Worm (Caenorhabditis elegans) whole organism, mixed stage, embryonic: Measurements from ENCODE around the gene Y40H7A.10.

ENCODE experiments used
- bed-3 ChIP-seq: fragments of 200-800 bp; sonication (Bioruptor generic); optimal IDR thresholded peaks from 3 replicates; lab custom pipeline; 2018; ENCODE audit warnings: mild to moderate bottlenecking, missing genetic modification characterization, moderate library complexity, missing compliant biosample characterization
- blmp-1 ChIP-seq: fragments of 150-350 bp; optimal IDR thresholded peaks from 2 replicates; lab custom pipeline; 2014; ENCODE audit warnings: missing biosample characterization, missing genetic modification characterization
- ceh-39 ChIP-seq: fragments of 150-350 bp; optimal IDR thresholded peaks from 2 replicates; lab custom pipeline; 2014; ENCODE audit warnings: missing biosample characterization, missing genetic modification characterization
- ceh-43 ChIP-seq: fragments of 200-800 bp; sonication (Bioruptor generic); optimal IDR thresholded peaks from 2 replicates; lab custom pipeline; 2018; ENCODE audit warnings: mild to moderate bottlenecking, missing genetic modification characterization, moderate library complexity, missing compliant biosample characterization
- ceh-83 ChIP-seq: fragments of 200-800 bp; sonication (Bioruptor generic); optimal IDR thresholded peaks from 2 replicates; lab custom pipeline; 2018; ENCODE audit warnings: mild to moderate bottlenecking, missing genetic modification characterization, missing compliant biosample characterization
- ces-1 ChIP-seq: fragments of 150-350 bp; optimal IDR thresholded peaks from 2 replicates; lab custom pipeline; 2014; ENCODE audit warnings: missing biosample characterization, missing genetic modification reagents, missing genetic modification characterization
- cnd-1 ChIP-seq: fragments of 200-800 bp; sonication (Bioruptor generic); optimal IDR thresholded peaks from 2 replicates; lab custom pipeline; 2018; ENCODE audit warnings: mild to moderate bottlenecking, missing genetic modification characterization, missing compliant biosample characterization
- drap-1 ChIP-seq: fragments of 200-800 bp; sonication (Bioruptor generic); optimal IDR thresholded peaks from 3 replicates; lab custom pipeline; 2018; ENCODE audit warnings: mild to moderate bottlenecking, missing genetic modification characterization, missing compliant biosample characterization
- elt-1 ChIP-seq: sonication (generic microtip); optimal IDR thresholded peaks from 2 replicates; lab custom pipeline; 2017; ENCODE audit warnings: missing genetic modification characterization, mild to moderate bottlenecking, missing compliant biosample characterization, antibody characterized with exemption, moderate library complexity, borderline replicate concordance; ENCODE audit not compliant: insufficient read depth
- elt-3 ChIP-seq: fragments of 150-350 bp; optimal IDR thresholded peaks from 2 replicates; lab custom pipeline; 2014; ENCODE audit warnings: missing biosample characterization, missing genetic modification characterization
- ham-2 ChIP-seq: fragments of 200-800 bp; sonication (Bioruptor generic); optimal IDR thresholded peaks from 2 replicates; lab custom pipeline; 2018; ENCODE audit warnings: mild to moderate bottlenecking, missing genetic modification characterization, missing compliant biosample characterization
- hlh-1 ChIP-seq: fragments of 150-350 bp; optimal IDR thresholded peaks from 2 replicates; lab custom pipeline; 2014; ENCODE audit warnings: missing biosample characterization, missing genetic modification reagents, missing genetic modification characterization
- lin-13 ChIP-seq: fragments of 150-350 bp; optimal IDR thresholded peaks from 2 replicates; lab custom pipeline; 2014; ENCODE audit warnings: missing biosample characterization, missing genetic modification characterization
- lin-32 ChIP-seq: fragments of 200-800 bp; sonication (Bioruptor generic); optimal IDR thresholded peaks from 2 replicates; lab custom pipeline; 2018; ENCODE audit warnings: mild to moderate bottlenecking, missing genetic modification characterization, missing compliant biosample characterization
- lsy-2 ChIP-seq: fragments of 150-350 bp; optimal IDR thresholded peaks from 2 replicates; lab custom pipeline; 2014; ENCODE audit warnings: missing biosample characterization, missing genetic modification characterization
- mab-5 ChIP-seq: fragments of 150-350 bp; optimal IDR thresholded peaks from 2 replicates; lab custom pipeline; 2014; ENCODE audit warnings: missing biosample characterization, missing genetic modification characterization
- mep-1 ChIP-seq: fragments of 150-350 bp; optimal IDR thresholded peaks from 2 replicates; lab custom pipeline; 2017; ENCODE audit warnings: missing biosample characterization, missing genetic modification reagents, missing genetic modification characterization, inconsistent platforms
- mls-2 ChIP-seq: sonication (generic microtip); optimal IDR thresholded peaks from 2 replicates; lab custom pipeline; 2016; ENCODE audit warnings: mild to moderate bottlenecking, missing genetic modification characterization, moderate library complexity, missing compliant biosample characterization
- nhr-2 ChIP-seq: fragments of 150-350 bp; optimal IDR thresholded peaks from 2 replicates; lab custom pipeline; 2014; ENCODE audit warnings: missing biosample characterization, missing genetic modification characterization
- nhr-237 ChIP-seq: fragments of 150-350 bp; optimal IDR thresholded peaks from 2 replicates; lab custom pipeline; 2014; ENCODE audit warnings: missing biosample characterization, missing genetic modification characterization
- nhr-28 ChIP-seq: fragments of 150-350 bp; optimal IDR thresholded peaks from 2 replicates; lab custom pipeline; 2014; ENCODE audit warnings: missing biosample characterization, missing genetic modification characterization
- pha-4 ChIP-seq: fragments of 150-350 bp; optimal IDR thresholded peaks from 2 replicates; lab custom pipeline; 2018; ENCODE audit warnings: missing biosample characterization, missing genetic modification reagents, missing genetic modification characterization
- sem-2 ChIP-seq: fragments of 200-800 bp; sonication (Bioruptor generic); optimal IDR thresholded peaks from 2 replicates; lab custom pipeline; 2018; ENCODE audit warnings: mild to moderate bottlenecking, missing genetic modification characterization, missing compliant biosample characterization
- snpc-4 ChIP-seq: fragments of 150-350 bp; optimal IDR thresholded peaks from 2 replicates; lab custom pipeline; 2014; ENCODE audit warnings: missing biosample characterization, missing genetic modification characterization
- tbx-8 ChIP-seq: fragments of 200-800 bp; sonication (Bioruptor generic); optimal IDR thresholded peaks from 2 replicates; lab custom pipeline; 2018; ENCODE audit warnings: mild to moderate bottlenecking, missing genetic modification characterization, moderate library complexity, missing compliant biosample characterization
- unc-120 ChIP-seq: sonication (generic microtip); optimal IDR thresholded peaks from 2 replicates; lab custom pipeline; 2017; ENCODE audit warnings: missing genetic modification characterization, missing compliant biosample characterization; ENCODE audit not compliant: poor library complexity, severe bottlenecking
- unc-39 ChIP-seq: fragments of 150-350 bp; optimal IDR thresholded peaks from 2 replicates; lab custom pipeline; 2014; ENCODE audit warnings: missing biosample characterization, missing genetic modification characterization
- unc-62 ChIP-seq: fragments of 150-350 bp; optimal IDR thresholded peaks from 2 replicates; lab custom pipeline; 2014; ENCODE audit warnings: missing biosample characterization, missing genetic modification reagents, missing genetic modification characterization
- ztf-11 ChIP-seq: fragments of 150-350 bp; optimal IDR thresholded peaks from 2 replicates; lab custom pipeline; 2014; ENCODE audit warnings: missing biosample characterization, missing genetic modification characterization

Gene Y40H7A.10

DNA sequence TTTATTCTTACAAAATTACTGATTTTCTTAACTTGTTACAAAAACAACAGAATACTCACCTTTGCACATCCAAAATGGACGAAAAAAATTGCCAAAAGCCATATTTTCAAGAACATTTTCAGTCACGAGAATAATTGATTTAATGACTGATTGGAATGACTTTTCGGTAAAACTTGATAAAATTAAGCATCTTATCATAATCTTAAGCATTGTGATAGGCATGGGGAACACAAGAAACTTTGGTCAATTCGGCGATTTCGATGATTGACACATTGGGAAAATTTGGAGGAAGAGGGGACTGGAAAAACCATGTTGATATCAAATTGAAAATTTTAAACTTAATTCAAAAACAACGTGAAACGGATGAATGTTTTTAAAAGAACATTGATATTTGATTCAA is at the start of gene Y40H7A.10:
TSS of gene Y40H7A.10 (minus strand) at position 128 of the 400 bp plus-strand sequence.
- no peak for TF ChIP-seq mls-2 (tag; lab: Kevin White, UChicago)
- no peak for TF ChIP-seq nhr-237
- no peak for TF ChIP-seq drap-1 (GFP tag; lab: Kevin White, UChicago)
- no peak for TF ChIP-seq snpc-4 (tag; lab: Kevin White, UChicago)
- TF ChIP-seq elt-1 (tag; lab: Kevin White, UChicago), result no peak
- no peak for TF ChIP-seq ces-1 (GFP tag; lab: Kevin White, UChicago)
- TF ChIP-seq ztf-11 (tag; lab: Kevin White, UChicago), result no peak
- TF ChIP-seq ceh-39, result no peak
- TF ChIP-seq unc-120 (tag; lab: Kevin White, UChicago), result no peak
- TF ChIP-seq lin-13 (tag; lab: Kevin White, UChicago), result no peak
- TF ChIP-seq blmp-1, result no peak
- TF ChIP-seq ham-2, result no peak
- TF ChIP-seq lsy-2 (tag; lab: Kevin White, UChicago), result no peak
- TF ChIP-seq sem-2, result no peak
- TF ChIP-seq, all 35 proteins: peak for 0

DNA sequence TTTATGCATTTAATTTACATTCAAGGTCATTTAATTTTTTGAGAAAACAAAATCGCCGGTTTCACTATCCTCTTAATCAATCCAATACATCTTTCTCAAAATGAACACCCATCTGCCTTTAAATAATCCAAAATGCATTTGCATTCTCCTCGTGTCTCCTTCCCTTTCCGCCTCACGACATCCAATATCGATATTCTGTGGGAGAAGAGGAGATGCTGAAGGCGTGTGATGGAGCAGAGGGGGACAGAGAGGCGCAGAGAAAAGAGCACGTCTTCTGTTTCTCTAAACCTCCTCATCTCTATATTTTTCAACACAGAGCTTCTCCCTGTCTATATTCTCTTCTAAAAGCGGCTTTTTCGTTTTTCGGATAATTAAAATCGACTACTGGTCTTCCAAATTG is 44.2 kb upstream of the Y40H7A.10 start, which contains the start of gene Y73F8A.5:
TSS of gene Y73F8A.5 (plus strand) at position 321 of the 400 bp plus-strand sequence.
- no peak for TF ChIP-seq elt-1 (tag; lab: Kevin White, UChicago)
- TF ChIP-seq unc-120 (tag; lab: Kevin White, UChicago), result no peak
- TF ChIP-seq mls-2 (tag; lab: Kevin White, UChicago), result no peak
- no peak for TF ChIP-seq unc-39 (tag; lab: Kevin White, UChicago)
- no peak for TF ChIP-seq nhr-28 (tag; lab: Kevin White, UChicago)
- no peak for TF ChIP-seq sem-2
- no peak for TF ChIP-seq nhr-2 (tag; lab: Kevin White, UChicago)
- peak; percentile 88 for TF ChIP-seq ces-1 (GFP tag; lab: Kevin White, UChicago)
- TF ChIP-seq ceh-39, result no peak
- TF ChIP-seq mep-1 (tag; lab: Kevin White, UChicago), result peak; percentile 37
- TF ChIP-seq bed-3 (GFP tag; lab: Kevin White, UChicago), result no peak
- no peak for TF ChIP-seq ceh-43 (GFP tag; lab: Kevin White, UChicago)
- TF ChIP-seq pha-4 (tag; lab: Kevin White, UChicago), result no peak
- no peak for TF ChIP-seq lsy-2 (tag; lab: Kevin White, UChicago)
- TF ChIP-seq lin-13 (tag; lab: Kevin White, UChicago), result no peak

DNA sequence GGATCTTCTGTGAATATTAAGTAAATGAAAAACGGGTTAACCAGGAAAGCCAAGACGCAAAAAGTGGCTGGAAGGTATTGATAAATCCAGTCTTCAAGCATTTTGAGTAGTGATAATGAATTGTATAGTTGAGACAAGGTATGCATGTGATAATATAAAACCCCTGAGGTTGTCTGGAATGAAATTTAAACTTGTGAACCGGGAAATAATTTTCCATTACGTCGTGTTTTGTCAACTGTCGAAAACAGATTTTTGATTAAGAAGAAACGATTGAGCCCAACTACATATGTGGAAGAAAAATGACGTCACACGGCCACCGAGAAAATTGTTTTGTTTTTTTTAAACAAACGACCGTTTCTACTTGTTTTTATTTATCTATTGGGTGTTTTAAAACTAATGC is 36.8 kb upstream of the Y40H7A.10 start, which contains the start of gene srj-42:
TSS of gene srj-42 (minus strand) at position 101 of the 400 bp plus-strand sequence.
- no peak for TF ChIP-seq nhr-2 (tag; lab: Kevin White, UChicago)
- TF ChIP-seq, all 35 proteins: peak for 0

DNA sequence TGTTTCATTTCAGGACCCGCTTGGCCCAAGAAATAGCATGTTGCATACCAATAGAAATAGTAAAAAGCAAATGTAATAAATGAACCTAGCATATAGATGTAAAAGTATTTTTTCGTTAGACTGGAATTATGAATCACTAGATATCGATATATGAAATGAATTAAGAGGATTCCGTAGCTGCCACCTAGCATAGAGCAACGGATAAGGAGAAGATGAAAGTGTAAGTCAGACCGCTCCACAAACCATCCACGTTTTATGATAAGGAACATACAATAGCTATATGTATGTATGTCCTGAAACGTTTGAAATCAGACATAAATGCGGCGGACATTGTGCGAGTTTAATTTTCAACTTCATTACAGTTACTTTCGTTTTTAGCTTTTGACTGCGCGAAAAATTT is 35.7 kb upstream of the Y40H7A.10 start:
- TF ChIP-seq nhr-28 (tag; lab: Kevin White, UChicago) (no peak), ceh-83 (no peak), tbx-8 (GFP tag; lab: Kevin White, UChicago) (no peak), unc-62 (no peak), lin-32 (GFP tag; lab: Kevin White, UChicago) (no peak), mab-5 (tag; lab: Kevin White, UChicago) (no peak), snpc-4 (tag; lab: Kevin White, UChicago) (no peak)
- TF ChIP-seq, all 35 proteins: peak for 0

DNA sequence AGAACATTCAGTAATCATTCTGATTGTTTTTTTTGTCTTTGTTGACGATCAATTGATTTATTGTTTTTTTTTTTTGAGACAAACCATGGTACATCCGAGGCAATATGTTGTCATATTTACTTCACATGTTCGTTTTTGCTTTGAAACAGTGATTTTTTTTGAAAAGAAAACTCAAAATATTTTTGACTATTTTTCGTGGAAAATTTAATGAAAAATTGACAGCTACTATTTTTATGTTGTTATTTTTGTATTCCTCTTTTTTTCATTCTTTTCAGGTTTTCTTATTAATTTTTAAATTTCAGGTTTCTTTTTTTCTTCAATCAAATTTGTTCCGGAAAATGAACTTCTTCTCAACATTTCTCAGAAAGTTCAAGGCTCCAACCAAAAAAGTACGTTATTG is 30.3 kb upstream of the Y40H7A.10 start, which contains the start of gene Y73F8A.36:
TSS of gene Y73F8A.36 (plus strand) at position 301 of the 400 bp plus-strand sequence.
- no peak for TF ChIP-seq drap-1 (GFP tag; lab: Kevin White, UChicago)
- TF ChIP-seq unc-120 (tag; lab: Kevin White, UChicago), result no peak
- TF ChIP-seq blmp-1, result no peak
- no peak for TF ChIP-seq nhr-237
- TF ChIP-seq ceh-39, result no peak
- no peak for TF ChIP-seq ces-1 (GFP tag; lab: Kevin White, UChicago)
- TF ChIP-seq lin-13 (tag; lab: Kevin White, UChicago), result no peak
- no peak for TF ChIP-seq elt-3
- no peak for TF ChIP-seq unc-62
- TF ChIP-seq lsy-2 (tag; lab: Kevin White, UChicago), result no peak
- TF ChIP-seq ztf-11 (tag; lab: Kevin White, UChicago), result no peak
- TF ChIP-seq, all 35 proteins: peak for 0

DNA sequence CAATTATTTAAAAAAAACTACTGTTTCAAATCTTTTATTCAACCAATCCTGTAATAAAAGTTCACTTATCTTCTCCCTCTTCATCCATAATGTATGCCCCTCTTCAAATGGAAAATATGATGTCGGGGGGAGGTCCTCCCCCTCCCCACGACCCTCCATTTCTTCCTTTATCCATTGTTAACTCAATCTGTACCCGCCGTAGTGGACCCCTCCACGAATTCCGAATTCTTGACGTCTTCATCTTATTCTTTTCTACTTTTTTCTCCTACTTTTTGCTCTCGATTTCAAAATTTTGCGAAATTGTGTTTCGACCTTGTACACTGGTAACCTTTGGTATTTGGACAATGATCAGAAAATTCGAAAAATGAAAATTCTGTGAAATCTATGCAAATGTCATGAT is 20.5 kb upstream of the Y40H7A.10 start, which contains the start of gene lgc-52:
TSS of gene lgc-52 (plus strand) at position 268 of the 400 bp plus-strand sequence.
- TF ChIP-seq lin-32 (GFP tag; lab: Kevin White, UChicago), result no peak
- TF ChIP-seq hlh-1 (tag; lab: Kevin White, UChicago), result no peak
- no peak for TF ChIP-seq cnd-1 (tag; lab: Kevin White, UChicago)
- TF ChIP-seq snpc-4 (tag; lab: Kevin White, UChicago), result no peak
- TF ChIP-seq ces-1 (GFP tag; lab: Kevin White, UChicago), result peak; percentile 62
